Worm (Caenorhabditis elegans): ENCODE measurements around the gene F37B12.3.
A peak's percentile ranks its signal among the peaks of the same experiment; 100 is the strongest.

The F37B12.3 gene

ce11 chrII:9029218-9029672, 12.0 kb downstream of the F37B12.3 start, which contains the start of gene F37B12.1:
Gene F37B12.1 (minus strand): TSS chrII:9029268.
- TF ChIP-seq die-1 (tag; optimal IDR thresholded peaks at IDR 0.05) (no peak), F37B4.10 (GFP tag; IDR thresholded peaks at IDR 0.05) (0 out of 2 replicates have a peak, but pooled peaks have one; percentile 44), lsl-1 (GFP tag; optimal IDR thresholded peaks at IDR 0.05) (no peak)

DNA sequence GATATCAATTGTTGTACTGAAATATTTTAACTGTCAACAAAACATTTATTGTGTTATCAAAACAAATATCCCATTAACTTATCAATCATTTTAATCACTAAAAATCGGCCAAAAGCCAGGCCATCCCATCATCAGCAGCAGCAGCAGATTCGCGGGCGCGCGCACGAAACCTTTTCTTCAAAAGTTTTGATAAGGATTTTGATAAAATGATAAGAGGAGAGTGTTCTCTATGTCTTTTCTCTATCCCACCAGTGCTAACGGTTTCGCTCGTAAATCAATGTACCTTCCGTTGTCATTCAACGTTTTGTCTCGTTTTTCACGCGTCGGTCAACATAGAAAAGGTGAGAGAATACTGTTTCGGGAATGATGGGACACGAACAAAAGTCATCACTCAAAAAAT, 13.1 kb downstream of the F37B12.3 start:
- TF ChIP-seq ceh-40 (GFP tag; IDR thresholded peaks at IDR 0.05) (no peak), ztf-28 (GFP tag; IDR thresholded peaks at IDR 0.05) (no peak)

ce11 chrII:9026348-9026747, 14.9 kb downstream of the F37B12.3 start:
- TF ChIP-seq ztf-25 (GFP tag; IDR thresholded peaks at IDR 0.05) (no peak), nfya-1 (tag; optimal IDR thresholded peaks at IDR 0.05; ENCODE audit: borderline replicate concordance, insufficient read depth) (no peak), ceh-40 (GFP tag; IDR thresholded peaks at IDR 0.05) (no peak), ets-4 (GFP tag; optimal IDR thresholded peaks at IDR 0.05) (no peak), snpc-3.4 (tag; optimal IDR thresholded peaks at IDR 0.05) (no peak), atf-7 (tag; optimal IDR thresholded peaks at IDR 0.05) (no peak), rec-8 (tag; optimal IDR thresholded peaks at IDR 0.05) (no peak), mel-28 (tag; optimal IDR thresholded peaks at IDR 0.05; ENCODE audit: borderline replicate concordance) (no peak), chd-7 (tag; optimal IDR thresholded peaks at IDR 0.05) (no peak), unc-130 (GFP tag; optimal IDR thresholded peaks at IDR 0.05) (no peak), T26A5.8 (tag; optimal IDR thresholded peaks at IDR 0.05) (no peak), Y53F4B.3 (GFP tag; IDR thresholded peaks at IDR 0.05) (no peak), F33H1.4 (GFP tag; IDR thresholded peaks at IDR 0.05) (no peak), hmg-20 (GFP tag; IDR thresholded peaks at IDR 0.05) (no peak), D2030.7 (GFP tag; IDR thresholded peaks at IDR 0.05) (no peak), lir-1 (GFP tag; conservative IDR thresholded peaks at IDR 0.05) (no peak), snpc-4 (GFP tag; optimal IDR thresholded peaks at IDR 0.05) (no peak), snpc-4 (tag; optimal IDR thresholded peaks at IDR 0.05) (no peak), die-1 (tag; optimal IDR thresholded peaks at IDR 0.05) (no peak)

- TF ChIP-seq ekl-4 (GFP tag; IDR thresholded peaks at IDR 0.05) (no peak), ccch-3 (GFP tag; optimal IDR thresholded peaks at IDR 0.05) (no peak), pbrm-1 (GFP tag; IDR thresholded peaks at IDR 0.05) (no peak), attf-5 (GFP tag; optimal IDR thresholded peaks at IDR 0.05) (no peak), lin-54 (GFP tag; optimal IDR thresholded peaks at IDR 0.05) (no peak), sea-2 (GFP tag; IDR thresholded peaks at IDR 0.05) (no peak), nhr-80 (tag; optimal IDR thresholded peaks at IDR 0.05) (no peak), nfya-1 (tag; optimal IDR thresholded peaks at IDR 0.05; ENCODE audit: borderline replicate concordance, insufficient read depth) (no peak), ztf-18 (tag; optimal IDR thresholded peaks at IDR 0.05) (no peak), ztf-26 (tag; optimal IDR thresholded peaks at IDR 0.05) (no peak), efl-1 (GFP tag; optimal IDR thresholded peaks at IDR 0.05) (no peak), madf-3 (GFP tag; IDR thresholded peaks at IDR 0.05) (no peak), cebp-1 (GFP tag; IDR thresholded peaks at IDR 0.05) (no peak), cebp-1 (tag; optimal IDR thresholded peaks at IDR 0.05) (no peak), K11D2.4 (GFP tag; IDR thresholded peaks at IDR 0.05) (no peak)
Observed at ce11 chrII:9024312-9024711, 16.9 kb downstream of the F37B12.3 start.
